Worm (Caenorhabditis elegans): ENCODE results near the gene C44H4.8.

C44H4.8 gene

ce11 chrX:14610093-14610763 is 15.3 kb downstream of the C44H4.8 start:
- no peak for TF ChIP-seq dao-5 (tag; optimal IDR thresholded peaks at IDR 0.05)
- no peak for TF ChIP-seq him-1 (tag; optimal IDR thresholded peaks at IDR 0.05)
- TF ChIP-seq W03F9.2 (tag; optimal IDR thresholded peaks at IDR 0.05) = no peak

ce11 chrX:14611074-14611473 is 16.1 kb downstream of the C44H4.8 start, which contains the start of gene rbc-1:
TSS of gene rbc-1 (plus strand) at chrX:14611374.
- TF ChIP-seq him-1 (tag; optimal IDR thresholded peaks at IDR 0.05) (no peak), dao-5 (tag; optimal IDR thresholded peaks at IDR 0.05) (no peak), W03F9.2 (tag; optimal IDR thresholded peaks at IDR 0.05) (no peak)

ce11 chrX:14621207-14621606 is 26.3 kb downstream of the C44H4.8 start:
- TF ChIP-seq W03F9.2 (tag; optimal IDR thresholded peaks at IDR 0.05) = no peak

- TF ChIP-seq him-1 (tag; optimal IDR thresholded peaks at IDR 0.05) = no peak
- TF ChIP-seq W03F9.2 (tag; optimal IDR thresholded peaks at IDR 0.05) = no peak
- TF ChIP-seq dao-5 (tag; optimal IDR thresholded peaks at IDR 0.05) = no peak
Observed at ce11 chrX:14628816-14629215, 33.9 kb downstream of the C44H4.8 start, which contains the start of gene F54E4.2. TSS of gene F54E4.2 (minus strand) at chrX:14628916.

- TF ChIP-seq dao-5 (tag; optimal IDR thresholded peaks at IDR 0.05) (no peak), W03F9.2 (tag; optimal IDR thresholded peaks at IDR 0.05) (no peak), him-1 (tag; optimal IDR thresholded peaks at IDR 0.05) (peak; percentile 5)
Observed at ce11 chrX:14633679-14634078, 38.8 kb downstream of the C44H4.8 start.

ce11 chrX:14636157-14636556 is 41.2 kb downstream of the C44H4.8 start, which contains the start of gene F54E4.3:
TSS of gene F54E4.3 (minus strand) at chrX:14636421.
- TF ChIP-seq him-1 (tag; optimal IDR thresholded peaks at IDR 0.05) (no peak), dao-5 (tag; optimal IDR thresholded peaks at IDR 0.05) (no peak), W03F9.2 (tag; optimal IDR thresholded peaks at IDR 0.05) (no peak)

ce11 chrX:14636712-14637111 is 41.8 kb downstream of the C44H4.8 start:
- no peak for TF ChIP-seq W03F9.2 (tag; optimal IDR thresholded peaks at IDR 0.05)
- TF ChIP-seq dao-5 (tag; optimal IDR thresholded peaks at IDR 0.05) = no peak
- peak; percentile 83 for TF ChIP-seq him-1 (tag; optimal IDR thresholded peaks at IDR 0.05)

ce11 chrX:14637445-14637844 is 42.5 kb downstream of the C44H4.8 start:
- TF ChIP-seq dao-5 (tag; optimal IDR thresholded peaks at IDR 0.05) (no peak), him-1 (tag; optimal IDR thresholded peaks at IDR 0.05) (no peak), W03F9.2 (tag; optimal IDR thresholded peaks at IDR 0.05) (no peak)

ce11 chrX:14639941-14640340 is 45.0 kb downstream of the C44H4.8 start:
- TF ChIP-seq dao-5 (tag; optimal IDR thresholded peaks at IDR 0.05) (no peak), W03F9.2 (tag; optimal IDR thresholded peaks at IDR 0.05) (no peak), him-1 (tag; optimal IDR thresholded peaks at IDR 0.05) (peak; percentile 78)

ce11 chrX:14645392-14645791 is 50.5 kb downstream of the C44H4.8 start, which contains the start of gene F54E4.4:
TSS of gene F54E4.4 (minus strand) at chrX:14645492.
- TF ChIP-seq W03F9.2 (tag; optimal IDR thresholded peaks at IDR 0.05) = no peak
- no peak for TF ChIP-seq dao-5 (tag; optimal IDR thresholded peaks at IDR 0.05)
- TF ChIP-seq him-1 (tag; optimal IDR thresholded peaks at IDR 0.05) = no peak
